Worm (Caenorhabditis elegans) whole organism, L4 larva: ENCODE measurements around the gene C36A4.4.

Experiments used
- cey-2 ChIP-seq: sonication (generic microtip); optimal IDR thresholded peaks from 3 replicates; lab custom pipeline; 2017; ENCODE audit warnings: missing genetic modification characterization, mild to moderate bottlenecking, missing compliant biosample characterization, antibody characterized with exemption, borderline replicate concordance; ENCODE audit not compliant: insufficient read depth
- daf-19 ChIP-seq: fragments of 200-800 bp; sonication (Bioruptor generic); conservative IDR thresholded peaks from 2 replicates; pipeline ENCODE4 v1.3.6; 2022; ENCODE audit warnings: missing genetic modification characterization, missing compliant biosample characterization
- fkh-10 ChIP-seq: fragments of 150-350 bp; optimal IDR thresholded peaks from 2 replicates; lab custom pipeline; 2014; ENCODE audit warnings: missing biosample characterization, missing genetic modification reagents, missing genetic modification characterization
- mdl-1 ChIP-seq, 2 experiments: fragments of 150-350 bp in 1 of 2; sonication (generic microtip) in 1 of 2; optimal IDR thresholded peaks; 2 replicates each; lab custom pipeline; 2014 to 2017; ENCODE audit warnings: missing biosample characterization in 2 of 2, missing genetic modification characterization in 2 of 2
- pqm-1 ChIP-seq: sonication (generic microtip); optimal IDR thresholded peaks from 2 replicates; lab custom pipeline; 2017; ENCODE audit warnings: missing biosample characterization, missing genetic modification characterization
- skn-1 ChIP-seq: fragments of 150-350 bp; optimal IDR thresholded peaks from 2 replicates; lab custom pipeline; 2014; ENCODE audit warnings: missing biosample characterization, missing genetic modification characterization
- zfp-3 ChIP-seq: fragments of 200-800 bp; sonication (Bioruptor generic); conservative IDR thresholded peaks from 2 replicates; pipeline ENCODE4 v1.3.6; 2022; ENCODE audit warnings: missing genetic modification reagents, missing genetic modification characterization, missing compliant biosample characterization

DNA sequence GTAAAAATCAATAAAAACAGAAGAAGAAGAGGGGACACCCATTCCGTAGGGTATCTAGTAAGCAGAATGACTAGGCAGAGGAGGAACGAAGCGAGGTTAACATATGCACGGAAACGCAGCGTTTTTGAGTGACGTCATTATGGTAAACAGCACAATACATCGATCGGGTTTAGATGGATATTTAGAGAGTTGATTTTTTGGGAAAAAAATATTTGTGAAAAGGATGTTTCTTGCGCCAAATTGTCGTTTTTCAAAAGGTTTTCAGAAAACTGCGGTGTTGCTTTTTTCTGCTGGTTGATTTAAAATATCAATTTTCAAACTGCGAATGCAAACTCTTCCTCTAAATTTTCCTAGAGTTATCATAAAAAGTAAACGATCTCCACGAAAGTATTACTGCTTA, 12.0 kb downstream of the C36A4.4 start, which contains the start of gene C36A4.10:
- TF ChIP-seq zfp-3 (GFP tag; lab: Robert Waterston, UW) (no peak), skn-1 (tag; lab: Kevin White, UChicago) (no peak), mdl-1 (tag; optimal IDR thresholded peaks at IDR 0.05; lab: Kevin White, UChicago) (no peak), cey-2 (tag; lab: Kevin White, UChicago) (no peak), pqm-1 (no peak), daf-19 (GFP tag; lab: Robert Waterston, UW) (no peak), fkh-10 (GFP tag; lab: Kevin White, UChicago) (no peak)
